Worm (Caenorhabditis elegans) whole organism, early embryonic: ENCODE results near the gene gcy-27.

Experiments used
- B0310.2 ChIP-seq: sonication (generic microtip); optimal IDR thresholded peaks from 2 replicates; lab custom pipeline; 2016; ENCODE audit warnings: mild to moderate bottlenecking, missing genetic modification characterization, missing compliant biosample characterization
- F13C5.2 ChIP-seq: sonication (generic microtip); optimal IDR thresholded peaks from 2 replicates; lab custom pipeline; 2017; ENCODE audit warnings: mild to moderate bottlenecking, missing genetic modification characterization, inconsistent platforms, missing compliant biosample characterization
- ama-1 ChIP-seq: fragments of 150-350 bp; optimal IDR thresholded peaks from 2 replicates; lab custom pipeline; 2014
- ceh-36 ChIP-seq: sonication (generic microtip); optimal IDR thresholded peaks from 2 replicates; lab custom pipeline; 2016; ENCODE audit warnings: missing genetic modification characterization, inconsistent platforms, missing compliant biosample characterization
- ets-7 ChIP-seq: sonication (generic microtip); optimal IDR thresholded peaks from 2 replicates; lab custom pipeline; 2016; ENCODE audit warnings: missing genotype, missing genetic modification characterization, missing compliant biosample characterization
- flt-1 ChIP-seq: fragments of 200-800 bp; sonication (Bioruptor generic); IDR thresholded peaks from 2 replicates; pipeline ENCODE4 v1.3.6; 2022; ENCODE audit warnings: missing genetic modification characterization, missing compliant biosample characterization
- hmbx-1 ChIP-seq: sonication (generic microtip); optimal IDR thresholded peaks from 2 replicates; lab custom pipeline; 2016; ENCODE audit warnings: mild to moderate bottlenecking, missing genetic modification characterization, missing compliant biosample characterization
- scrt-1 ChIP-seq: fragments of 200-800 bp; sonication (Bioruptor generic); IDR thresholded peaks from 2 replicates; pipeline ENCODE4 v1.3.6; 2022; ENCODE audit warnings: missing genetic modification characterization, missing compliant biosample characterization
- sea-1 ChIP-seq: fragments of 200-800 bp; sonication (Bioruptor generic); conservative IDR thresholded peaks from 2 replicates; pipeline ENCODE4 v1.3.6; 2022; ENCODE audit warnings: missing genetic modification characterization, missing compliant biosample characterization

- TF ChIP-seq ama-1 (lab: Kevin White, UChicago) (no peak), flt-1 (GFP tag; lab: Robert Waterston, UW) (no peak), hmbx-1 (tag; lab: Kevin White, UChicago) (no peak), ets-7 (tag; lab: Kevin White, UChicago) (no peak), scrt-1 (no peak), sea-1 (GFP tag; lab: Robert Waterston, UW) (no peak), F13C5.2 (tag; lab: Kevin White, UChicago) (no peak), ceh-36 (tag; lab: Kevin White, UChicago) (no peak), B0310.2 (no peak)
Measured at ce11 chrIV:17405530-17405929, 30.9 kb downstream of the gcy-27 start, which contains the start of gene pmp-4.
